Fruit fly (Drosophila melanogaster): ENCODE measurements around the gene CG42841.

Gene CG42841

DNA sequence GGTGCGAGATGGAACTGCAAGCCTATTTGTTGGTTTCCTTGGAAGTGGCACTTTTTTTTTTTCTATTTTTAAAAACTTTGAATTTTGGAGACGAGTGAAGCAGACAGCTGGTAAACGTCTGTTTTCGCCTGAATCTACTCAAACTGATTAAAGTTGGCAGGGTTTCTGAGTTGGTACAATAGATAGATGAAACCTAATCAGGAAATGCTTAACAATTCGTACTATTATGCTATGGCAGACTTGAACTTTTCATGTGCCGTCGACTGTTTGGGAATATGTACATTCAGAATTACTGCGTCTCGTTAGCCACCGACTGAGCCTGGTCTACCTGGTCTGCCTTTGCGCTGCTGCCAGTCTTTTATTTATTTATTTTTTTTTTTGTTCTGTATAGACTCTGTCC, at the start of gene CG42841:
Gene CG42841, minus strand, starts transcription at position 101 of the 400 bp plus-strand sequence.
- TF ChIP-seq psq (optimal IDR thresholded peaks at IDR 0.05) (no peak), EcR (GFP tag; optimal IDR thresholded peaks at IDR 0.05) (no peak), pan (optimal IDR thresholded peaks at IDR 0.05) (no peak), usp (GFP tag; optimal IDR thresholded peaks at IDR 0.05) (no peak), CG8478 (optimal IDR thresholded peaks at IDR 0.05) (no peak), Dll (optimal IDR thresholded peaks at IDR 0.05) (no peak)

DNA sequence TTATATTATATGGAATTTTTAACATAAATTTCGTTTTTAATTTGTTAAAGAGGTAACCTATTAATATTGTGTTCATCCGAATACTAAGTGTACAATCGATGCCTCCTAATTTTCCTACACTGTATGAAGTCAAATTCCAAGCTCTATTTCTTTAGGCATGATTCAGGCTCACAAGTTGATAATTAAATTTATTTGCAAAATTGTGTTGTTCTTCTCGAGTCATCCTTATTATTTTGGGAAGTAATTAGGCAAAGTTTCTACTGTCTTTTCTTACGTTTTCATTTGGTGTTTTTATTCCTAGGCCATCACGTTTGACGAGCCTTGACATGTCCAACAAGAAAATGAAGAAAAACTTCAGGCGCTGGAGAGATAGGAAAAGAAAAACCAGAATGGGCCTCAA, 32.7 kb upstream of the CG42841 start, which contains the start of gene CG42355:
Gene CG42355, minus strand, starts transcription at position 101 of the 400 bp plus-strand sequence.
- TF ChIP-seq CG8478 (optimal IDR thresholded peaks at IDR 0.05) = no peak

DNA sequence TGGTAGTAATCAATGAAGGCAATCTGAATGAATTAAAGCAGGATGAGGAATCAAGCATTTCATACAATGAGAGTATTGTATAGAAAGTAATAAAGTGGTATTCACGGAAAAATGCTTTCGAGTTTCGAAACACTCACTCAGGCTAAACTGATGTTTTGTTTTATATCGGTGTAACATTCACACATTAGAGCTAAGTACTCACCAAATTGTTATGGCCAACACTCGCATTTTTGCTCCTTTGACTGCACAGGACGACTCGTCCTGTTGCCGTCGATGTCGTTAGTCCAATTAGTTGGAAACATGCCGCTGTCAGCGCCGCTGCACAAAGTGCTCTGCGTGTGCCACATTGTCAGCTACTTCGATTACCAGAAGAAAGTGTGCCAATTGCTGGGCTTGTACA, 21.2 kb upstream of the CG42841 start, which contains the start of gene Grl62c:
Gene Grl62c, plus strand, starts transcription at position 301 of the 400 bp plus-strand sequence.
- no peak for TF ChIP-seq EcR (GFP tag; optimal IDR thresholded peaks at IDR 0.05)
- TF ChIP-seq CG8478 (optimal IDR thresholded peaks at IDR 0.05) = no peak
- TF ChIP-seq usp (GFP tag; optimal IDR thresholded peaks at IDR 0.05) = no peak
- no peak for TF ChIP-seq Dll (optimal IDR thresholded peaks at IDR 0.05)
- no peak for TF ChIP-seq psq (optimal IDR thresholded peaks at IDR 0.05)
- TF ChIP-seq pan (optimal IDR thresholded peaks at IDR 0.05) = no peak

DNA sequence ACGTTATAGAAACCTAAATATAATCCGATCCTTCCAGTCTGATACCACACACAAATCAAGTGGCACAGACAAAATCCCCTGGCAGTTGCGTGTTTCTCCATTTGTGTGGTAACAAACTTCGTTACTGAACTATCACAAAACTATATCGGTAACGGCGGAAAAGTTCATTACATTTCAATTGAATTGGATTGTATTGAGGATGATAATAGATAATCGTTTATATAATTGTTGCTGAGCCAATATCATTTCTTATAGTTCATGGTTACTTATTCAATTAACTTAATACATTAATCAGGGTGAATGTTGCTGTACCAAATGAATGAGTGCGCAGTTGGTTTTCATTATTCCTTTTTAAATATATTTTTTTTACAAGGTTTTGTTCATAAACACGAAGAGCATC, 17.8 kb upstream of the CG42841 start, which contains the start of gene Grl62b:
Gene Grl62b, minus strand, starts transcription at position 101 of the 400 bp plus-strand sequence.
- TF ChIP-seq EcR (GFP tag; optimal IDR thresholded peaks at IDR 0.05) = no peak
- TF ChIP-seq CG8478 (optimal IDR thresholded peaks at IDR 0.05) = no peak
- TF ChIP-seq usp (GFP tag; optimal IDR thresholded peaks at IDR 0.05) = no peak
- TF ChIP-seq psq (optimal IDR thresholded peaks at IDR 0.05) = no peak
- TF ChIP-seq pan (optimal IDR thresholded peaks at IDR 0.05) = no peak

DNA sequence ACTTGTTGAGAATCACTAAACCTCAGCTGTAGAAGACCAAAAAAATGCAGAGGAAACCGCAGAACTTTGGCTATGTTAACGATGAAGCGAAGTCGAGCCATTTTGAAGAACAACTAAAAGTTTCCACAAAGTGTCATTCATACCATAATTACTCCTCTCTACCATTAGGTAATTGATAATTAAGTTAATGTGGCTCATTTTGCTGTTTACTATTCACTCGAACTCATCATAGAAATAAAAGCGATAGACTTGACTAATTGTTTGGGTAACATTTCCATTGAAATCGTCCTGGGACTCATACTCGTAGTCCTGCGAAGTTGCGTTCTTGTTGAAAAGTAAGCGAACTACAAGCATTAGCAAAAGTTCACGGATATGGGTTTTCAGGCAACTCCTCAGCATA, 16.4 kb upstream of the CG42841 start, which contains the start of gene Grl62a:
Gene Grl62a, minus strand, starts transcription at position 101 of the 400 bp plus-strand sequence.
- TF ChIP-seq pan (optimal IDR thresholded peaks at IDR 0.05) (no peak), usp (GFP tag; optimal IDR thresholded peaks at IDR 0.05) (no peak)

DNA sequence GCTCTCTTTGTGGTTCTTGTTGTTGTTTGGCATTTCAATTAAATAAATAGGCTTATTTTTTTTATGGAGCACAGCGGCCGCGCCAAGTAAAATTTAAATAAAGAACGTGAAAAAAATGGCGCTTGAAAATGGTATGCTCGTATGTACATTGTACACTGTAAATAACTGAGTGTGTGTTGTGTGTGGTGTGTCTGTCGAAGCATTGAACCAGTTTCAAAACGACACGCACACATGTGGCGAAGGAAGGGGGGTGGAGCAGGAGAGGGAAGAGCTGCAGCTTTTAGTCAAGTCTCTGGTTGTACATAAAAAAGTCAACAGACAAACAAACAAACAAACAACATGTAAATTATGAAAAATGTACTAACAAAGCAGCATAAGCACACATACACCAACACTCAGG, 719 bp downstream of the CG42841 start:
- TF ChIP-seq pan (optimal IDR thresholded peaks at IDR 0.05) = no peak
- no peak for TF ChIP-seq usp (GFP tag; optimal IDR thresholded peaks at IDR 0.05)
- no peak for TF ChIP-seq CG8478 (optimal IDR thresholded peaks at IDR 0.05)
- TF ChIP-seq EcR (GFP tag; optimal IDR thresholded peaks at IDR 0.05) = no peak
- TF ChIP-seq psq (optimal IDR thresholded peaks at IDR 0.05) = no peak
- TF ChIP-seq Dll (optimal IDR thresholded peaks at IDR 0.05) = no peak

DNA sequence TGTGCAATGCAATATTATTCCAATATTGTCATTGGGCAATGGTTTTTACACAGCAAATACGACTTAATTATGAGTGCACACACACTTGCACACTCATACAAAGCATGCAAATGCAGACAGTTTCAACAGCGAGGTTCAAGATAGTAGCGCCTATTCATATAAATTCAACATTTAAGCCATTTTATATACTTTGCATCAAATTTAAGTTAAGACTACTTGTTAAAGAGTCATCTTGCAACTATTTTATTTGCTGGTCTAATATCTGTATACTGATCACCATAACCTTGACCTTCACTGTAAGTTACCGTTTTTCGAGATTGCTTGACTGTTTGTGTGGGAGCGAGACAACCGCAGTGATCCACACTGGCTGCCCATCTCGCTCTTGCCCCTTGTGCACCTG, 20.0 kb downstream of the CG42841 start:
- TF ChIP-seq pan (optimal IDR thresholded peaks at IDR 0.05) (no peak), psq (optimal IDR thresholded peaks at IDR 0.05) (no peak), usp (GFP tag; optimal IDR thresholded peaks at IDR 0.05) (no peak)

DNA sequence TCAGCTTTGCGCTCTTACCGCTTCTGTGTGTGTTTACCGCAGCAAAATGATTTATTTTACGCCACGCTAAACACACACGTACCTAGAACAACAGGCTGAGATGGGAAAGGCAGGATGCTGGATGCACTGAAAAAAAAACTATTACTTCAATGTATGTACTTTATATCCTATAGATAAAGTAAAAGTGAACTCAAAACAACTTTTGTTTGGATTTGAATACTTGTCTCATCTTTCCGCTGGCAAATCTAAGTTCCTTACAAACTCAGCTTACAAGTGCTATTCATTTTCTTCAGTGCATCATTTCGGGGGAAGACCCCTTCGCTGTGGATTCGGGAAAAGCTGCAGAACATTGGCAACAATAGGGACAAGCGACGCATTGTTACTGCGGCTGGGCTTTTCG, 28.7 kb downstream of the CG42841 start:
- TF ChIP-seq CG8478 (optimal IDR thresholded peaks at IDR 0.05) (no peak), EcR (GFP tag; optimal IDR thresholded peaks at IDR 0.05) (no peak), usp (GFP tag; optimal IDR thresholded peaks at IDR 0.05) (no peak), pan (optimal IDR thresholded peaks at IDR 0.05) (no peak), Dll (optimal IDR thresholded peaks at IDR 0.05) (no peak)

DNA sequence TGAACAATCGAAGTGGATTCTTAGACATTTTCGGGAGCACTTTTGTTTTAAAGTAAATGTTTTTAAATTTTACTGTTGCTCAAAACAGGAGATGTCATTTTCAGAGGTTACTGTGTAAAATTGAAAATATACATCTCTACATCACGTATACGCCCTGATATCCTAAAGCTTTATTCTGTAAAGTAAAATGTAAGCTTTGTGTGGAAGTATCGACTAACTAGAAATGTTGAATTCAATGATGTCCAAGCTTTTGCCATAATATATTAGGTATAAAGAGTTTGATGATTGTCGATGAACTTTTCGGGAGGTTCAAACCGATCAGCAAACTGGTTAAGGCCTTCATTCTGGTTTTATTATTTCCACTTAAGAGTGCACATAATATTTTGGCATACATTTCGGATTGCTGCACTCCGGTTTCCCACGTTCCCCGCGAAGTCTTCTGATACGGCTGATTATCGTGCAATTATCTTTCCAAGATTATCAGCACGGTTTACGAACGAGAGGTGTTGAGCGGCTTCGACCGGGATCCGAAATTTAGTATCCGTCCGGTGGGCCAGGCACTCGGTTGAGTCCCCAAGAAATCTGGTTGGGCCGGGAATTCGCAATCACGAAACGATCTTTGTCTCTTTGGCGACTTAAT, 34.2 kb downstream of the CG42841 start, which contains the start of the genes CG11815 and acs:
Gene CG11815, minus strand, starts transcription at position 98 of the 640 bp plus-strand sequence.
Gene acs, plus strand, starts transcription at position 536 of the 640 bp plus-strand sequence.
- TF ChIP-seq Dll (optimal IDR thresholded peaks at IDR 0.05) (no peak), CG8478 (optimal IDR thresholded peaks at IDR 0.05) (no peak), EcR (GFP tag; optimal IDR thresholded peaks at IDR 0.05) (no peak)

DNA sequence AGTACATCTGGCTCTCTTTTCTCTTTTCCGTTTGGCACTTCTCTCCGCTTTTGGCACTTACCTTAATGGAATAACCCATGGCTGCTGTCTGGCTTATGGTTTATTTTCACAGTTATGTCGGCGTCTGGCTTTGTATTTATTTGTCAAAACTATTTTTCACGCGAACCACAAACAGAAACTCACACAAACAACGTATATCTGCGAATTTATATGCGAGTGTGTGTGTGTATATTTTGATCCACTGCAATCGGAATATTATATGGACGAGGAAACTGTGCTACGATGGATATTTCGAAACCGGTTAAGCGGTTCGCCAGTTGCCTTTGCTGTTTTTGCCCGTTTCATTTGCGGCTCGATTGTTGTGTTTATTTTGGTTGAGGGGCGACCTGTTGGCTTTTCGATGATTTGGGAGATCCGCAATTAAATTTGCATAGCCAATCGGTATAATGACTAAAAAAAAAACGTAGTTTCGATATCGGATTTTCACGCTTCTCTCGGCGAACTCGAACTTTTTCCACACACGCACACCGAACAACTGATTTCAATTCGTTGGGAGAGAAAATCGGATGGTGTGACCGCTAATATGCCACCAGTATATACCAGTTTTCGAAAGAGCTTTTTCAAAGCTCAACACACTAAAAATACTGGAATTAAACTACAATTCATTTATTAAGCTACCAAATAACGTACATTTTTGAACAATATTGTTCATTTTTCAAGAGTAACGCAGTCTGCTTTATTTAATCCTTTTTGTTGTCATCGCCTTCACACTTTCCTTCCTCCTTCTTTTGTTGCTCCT, 35.7 kb downstream of the CG42841 start, which contains the start of gene CG1927:
Gene CG1927, minus strand, starts transcription at position 541 of the 799 bp plus-strand sequence.
- TF ChIP-seq EcR (GFP tag; optimal IDR thresholded peaks at IDR 0.05) (no peak), psq (optimal IDR thresholded peaks at IDR 0.05) (no peak), Dll (optimal IDR thresholded peaks at IDR 0.05) (no peak), CG8478 (optimal IDR thresholded peaks at IDR 0.05) (no peak), usp (GFP tag; optimal IDR thresholded peaks at IDR 0.05) (no peak), pan (optimal IDR thresholded peaks at IDR 0.05) (no peak)

DNA sequence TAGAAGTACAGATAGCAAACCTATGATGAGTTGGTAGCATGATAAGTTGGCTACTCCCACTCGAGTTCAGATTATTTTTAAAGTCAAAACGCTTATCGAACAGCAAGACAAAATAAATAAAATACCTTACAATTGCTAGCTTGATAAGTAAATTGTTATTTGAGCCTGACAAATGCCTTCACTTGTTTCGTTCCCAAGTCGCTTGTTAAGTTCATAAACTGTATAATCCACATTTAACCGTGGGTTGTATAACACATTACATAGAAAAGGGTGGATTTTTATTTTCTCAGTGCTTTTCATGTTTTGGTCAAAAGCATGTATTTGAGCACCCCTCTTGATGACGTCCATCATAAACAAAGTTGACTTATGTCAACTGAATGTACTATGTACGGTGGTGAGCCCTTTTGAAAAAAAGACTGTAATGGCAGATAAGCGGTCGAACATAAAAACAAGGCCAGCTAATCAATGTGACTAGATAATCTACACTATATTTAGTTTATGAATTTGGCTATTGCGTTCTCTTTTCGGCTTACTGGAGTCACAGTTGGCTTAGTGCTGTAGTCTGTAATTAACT, 36.6 kb downstream of the CG42841 start:
- TF ChIP-seq psq (optimal IDR thresholded peaks at IDR 0.05) = no peak
- TF ChIP-seq pan (optimal IDR thresholded peaks at IDR 0.05) = no peak
- no peak for TF ChIP-seq EcR (GFP tag; optimal IDR thresholded peaks at IDR 0.05)
- no peak for TF ChIP-seq CG8478 (optimal IDR thresholded peaks at IDR 0.05)
- TF ChIP-seq usp (GFP tag; optimal IDR thresholded peaks at IDR 0.05) = no peak
- no peak for TF ChIP-seq Dll (optimal IDR thresholded peaks at IDR 0.05)

DNA sequence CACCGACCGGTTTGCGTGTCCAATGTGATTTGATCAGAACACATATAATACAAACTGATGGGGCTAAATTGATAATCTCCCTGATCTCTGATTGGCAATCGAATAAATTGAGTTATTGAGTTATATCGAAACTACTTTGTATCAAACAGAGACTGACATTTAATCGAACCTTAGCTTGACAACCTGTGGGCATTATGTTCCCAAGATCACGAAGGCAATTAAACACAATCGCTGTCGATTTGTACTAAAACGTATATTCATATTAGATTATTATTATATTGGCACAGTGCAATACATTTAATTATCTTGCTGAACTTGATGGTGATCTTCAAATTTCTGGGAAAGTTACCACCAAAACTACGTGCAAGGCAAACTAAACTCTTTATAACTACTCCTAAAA, 37.0 kb downstream of the CG42841 start:
- TF ChIP-seq CG8478 (optimal IDR thresholded peaks at IDR 0.05) (no peak), Dll (optimal IDR thresholded peaks at IDR 0.05) (no peak), psq (optimal IDR thresholded peaks at IDR 0.05) (no peak), usp (GFP tag; optimal IDR thresholded peaks at IDR 0.05) (no peak), pan (optimal IDR thresholded peaks at IDR 0.05) (no peak), EcR (GFP tag; optimal IDR thresholded peaks at IDR 0.05) (no peak)
